Worm (Caenorhabditis elegans): ENCODE measurements around the gene tps-2.

DNA sequence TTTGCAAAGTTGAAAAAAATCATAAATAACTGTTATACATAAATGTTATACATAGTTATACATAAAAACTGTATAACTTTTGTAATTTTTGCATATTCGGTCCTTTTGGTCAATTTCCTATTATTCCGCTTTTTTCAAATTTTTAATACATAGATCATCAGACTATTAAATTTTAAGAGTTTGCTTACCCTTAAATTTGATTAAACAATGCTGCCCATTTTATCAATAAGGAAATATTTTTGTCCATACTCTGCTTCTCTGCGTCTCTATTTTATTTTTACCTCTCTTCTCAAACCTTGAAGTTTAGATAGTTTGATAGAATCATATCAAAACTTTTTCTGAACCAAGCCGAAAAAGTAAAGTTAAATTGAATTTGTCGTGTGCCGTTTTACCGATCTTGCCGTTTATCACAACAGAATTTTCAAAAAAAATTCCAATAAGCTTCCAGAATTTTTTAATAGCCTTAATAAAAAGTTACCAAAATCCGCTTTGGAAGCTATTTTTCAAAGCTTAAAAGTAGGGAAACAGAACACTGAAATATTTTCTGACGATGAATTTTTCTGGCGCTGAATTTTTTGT lies 1.3 kb upstream of the tps-2 start:
- no peak for TF ChIP-seq fos-1 (tag; optimal IDR thresholded peaks at IDR 0.05)
- no peak for TF ChIP-seq egl-27 (tag; optimal IDR thresholded peaks at IDR 0.05)
- TF ChIP-seq unc-62 (GFP tag; optimal IDR thresholded peaks at IDR 0.05): no peak
- TF ChIP-seq ets-5 (GFP tag; IDR thresholded peaks at IDR 0.05): no peak
- TF ChIP-seq ztf-11 (tag; optimal IDR thresholded peaks at IDR 0.05): no peak
- TF ChIP-seq egl-13 (tag; optimal IDR thresholded peaks at IDR 0.05): no peak
- no peak for TF ChIP-seq nhr-76 (tag; optimal IDR thresholded peaks at IDR 0.05)
- no peak for TF ChIP-seq C04F5.9 (tag; optimal IDR thresholded peaks at IDR 0.05)
- TF ChIP-seq lin-35 (GFP tag; optimal IDR thresholded peaks at IDR 0.05): no peak
- no peak for TF ChIP-seq snu-23 (GFP tag; optimal IDR thresholded peaks at IDR 0.05)
- TF ChIP-seq hpl-2 (GFP tag; optimal IDR thresholded peaks at IDR 0.05): no peak
- TF ChIP-seq swsn-7 (tag; optimal IDR thresholded peaks at IDR 0.05): no peak
- no peak for TF ChIP-seq zag-1 (tag; optimal IDR thresholded peaks at IDR 0.05)
- no peak for TF ChIP-seq unc-86 (tag; optimal IDR thresholded peaks at IDR 0.05)
